Worm (Caenorhabditis elegans) whole organism, late embryonic: ENCODE measurements around the gene tbcb-1.

ENCODE experiments used
- T23F11.4 ChIP-seq: fragments of 200-800 bp; sonication (Bioruptor generic); optimal IDR thresholded peaks from 2 replicates; lab custom pipeline; 2018; ENCODE audit warnings: mild to moderate bottlenecking, missing genetic modification characterization, missing compliant biosample characterization
- ahr-1 ChIP-seq: sonication (generic microtip); optimal IDR thresholded peaks from 2 replicates; lab custom pipeline; 2016; ENCODE audit warnings: missing genetic modification characterization, missing compliant biosample characterization
- ceh-22 ChIP-seq: sonication (generic microtip); optimal IDR thresholded peaks from 2 replicates; lab custom pipeline; 2017; ENCODE audit warnings: missing biosample characterization, missing genetic modification characterization
- ceh-30 ChIP-seq: fragments of 150-350 bp; optimal IDR thresholded peaks from 2 replicates; lab custom pipeline; 2014; ENCODE audit warnings: missing biosample characterization, missing genetic modification characterization
- fkh-10 ChIP-seq: fragments of 150-350 bp; optimal IDR thresholded peaks from 2 replicates; lab custom pipeline; 2014; ENCODE audit warnings: missing biosample characterization, missing genetic modification reagents, missing genetic modification characterization
- gmeb-2 ChIP-seq: sonication (generic microtip); optimal IDR thresholded peaks from 2 replicates; lab custom pipeline; 2016; ENCODE audit warnings: missing genetic modification characterization, inconsistent platforms, missing compliant biosample characterization
- hlh-8 ChIP-seq: sonication (generic microtip); optimal IDR thresholded peaks from 2 replicates; lab custom pipeline; 2016; ENCODE audit warnings: missing genotype, missing genetic modification characterization, missing compliant biosample characterization
- lin-11 ChIP-seq: fragments of 200-800 bp; sonication (Bioruptor generic); optimal IDR thresholded peaks from 2 replicates; lab custom pipeline; 2018; ENCODE audit warnings: mild to moderate bottlenecking, missing genetic modification characterization, missing compliant biosample characterization
- nhr-11 ChIP-seq: fragments of 150-350 bp; optimal IDR thresholded peaks from 2 replicates; lab custom pipeline; 2014; ENCODE audit warnings: missing biosample characterization, missing genetic modification characterization
- pqm-1 ChIP-seq: sonication (generic microtip); optimal IDR thresholded peaks from 2 replicates; lab custom pipeline; 2016; ENCODE audit warnings: missing genetic modification characterization, missing compliant biosample characterization
- ref-2 ChIP-seq: sonication (generic microtip); optimal IDR thresholded peaks from 2 replicates; lab custom pipeline; 2016; ENCODE audit warnings: missing genetic modification characterization, missing compliant biosample characterization
- unc-86 ChIP-seq: sonication (generic microtip); optimal IDR thresholded peaks from 2 replicates; lab custom pipeline; 2016; ENCODE audit warnings: missing genetic modification characterization, missing compliant biosample characterization
- ztf-16 ChIP-seq: sonication (generic microtip); optimal IDR thresholded peaks from 2 replicates; lab custom pipeline; 2017; ENCODE audit warnings: missing genetic modification characterization, missing compliant biosample characterization

ce11 chrV:13556297-13556696, 35.6 kb upstream of the tbcb-1 start, which contains the start of gene C56A3.6:
- TF ChIP-seq lin-11 (no peak), ref-2 (tag; lab: Kevin White, UChicago) (no peak), unc-86 (no peak), ceh-22 (no peak), ahr-1 (tag; lab: Kevin White, UChicago) (no peak), ztf-16 (tag; lab: Kevin White, UChicago) (no peak), gmeb-2 (tag; lab: Kevin White, UChicago) (no peak), pqm-1 (tag; lab: Kevin White, UChicago) (no peak), nhr-11 (tag; lab: Kevin White, UChicago) (no peak), hlh-8 (tag; lab: Kevin White, UChicago) (no peak), fkh-10 (GFP tag; lab: Kevin White, UChicago) (no peak), T23F11.4 (no peak), ceh-30 (no peak)
